Worm (Caenorhabditis elegans) whole organism, L1 larva: ENCODE results near the gene ZK1251.3.

Experiments used
- egl-27 ChIP-seq, 2 experiments: fragments of 150-350 bp in 1 of 2; sonication (generic microtip); optimal IDR thresholded peaks; 3 replicates each; lab custom pipeline; 2017 to 2018; ENCODE audit warnings: missing biosample characterization in 2 of 2, missing genetic modification characterization in 2 of 2, missing genetic modification reagents in 2 of 2
- jun-1 ChIP-seq: fragments of 150-350 bp; optimal IDR thresholded peaks from 2 replicates; lab custom pipeline; 2014; ENCODE audit warnings: missing biosample characterization, missing genetic modification reagents, missing genetic modification characterization
- pqm-1 ChIP-seq: sonication (generic microtip); optimal IDR thresholded peaks from 3 replicates; lab custom pipeline; 2017; ENCODE audit warnings: missing biosample characterization, missing genetic modification characterization
- zip-4 ChIP-seq: fragments of 200-800 bp; sonication (Bioruptor generic); optimal IDR thresholded peaks from 2 replicates; lab custom pipeline; 2018; ENCODE audit warnings: mild to moderate bottlenecking, missing genetic modification characterization, moderate library complexity, missing compliant biosample characterization

DNA sequence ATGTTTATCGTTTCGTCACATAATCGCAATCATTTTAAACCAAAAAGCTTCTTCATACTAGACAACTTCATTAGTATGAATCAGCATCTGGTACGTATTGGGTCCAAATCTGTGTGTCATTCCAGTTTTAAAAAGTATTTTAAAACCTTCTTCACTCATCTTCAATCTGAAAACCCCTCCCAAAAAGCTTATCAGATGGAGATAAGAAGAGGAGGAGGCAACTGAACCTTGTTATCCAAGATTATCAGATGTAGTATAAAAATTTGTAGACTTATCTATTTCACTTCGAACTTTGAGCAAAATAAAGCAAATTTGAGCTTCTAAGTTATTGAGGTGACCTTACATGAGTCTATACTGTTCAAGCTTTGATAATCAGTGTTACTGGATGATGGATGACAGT lies 26.4 kb downstream of the ZK1251.3 start, which contains the start of gene nhr-38:
- TF ChIP-seq jun-1 (tag; lab: Kevin White, UChicago) (no peak), zip-4 (GFP tag; lab: Kevin White, UChicago) (no peak), pqm-1 (tag; lab: Kevin White, UChicago) (no peak), egl-27 (tag; optimal IDR thresholded peaks at IDR 0.05; lab: Kevin White, UChicago) (no peak)
